Fruit fly (Drosophila melanogaster) whole organism, embryonic: Measurements from ENCODE around the gene PolD2.

Source experiments
- Bteb2 ChIP-seq: fragments of 200-800 bp; sonication (Bioruptor generic); optimal IDR thresholded peaks from 2 replicates; lab custom pipeline; 2016; ENCODE audit warnings: missing biosample characterization, missing genetic modification characterization
- CG10654 ChIP-seq: fragments of 200-800 bp; sonication (Bioruptor generic); optimal IDR thresholded peaks from 2 replicates; lab custom pipeline; 2016; ENCODE audit warnings: missing biosample characterization, missing genetic modification characterization
- CG11085 ChIP-seq: fragments of 200-800 bp; sonication (Bioruptor generic); IDR thresholded peaks from 2 replicates; pipeline ENCODE4 v1.3.6; 2022; ENCODE audit warnings: missing biosample characterization, missing genetic modification characterization
- CG11696 ChIP-seq: fragments of 200-800 bp; sonication (Bioruptor generic); IDR thresholded peaks from 2 replicates; pipeline ENCODE4 v1.3.6; 2022; ENCODE audit warnings: missing biosample characterization, missing genetic modification characterization
- CG12659 ChIP-seq: fragments of 200-800 bp; sonication (Bioruptor generic); optimal IDR thresholded peaks from 3 replicates; lab custom pipeline; 2017; ENCODE audit warnings: mild to moderate bottlenecking, missing biosample characterization, missing genetic modification reagents, missing genetic modification characterization
- CG14667 ChIP-seq: fragments of 200-800 bp; sonication (Bioruptor generic); IDR thresholded peaks from 2 replicates; pipeline ENCODE4 v1.3.6; 2022; ENCODE audit warnings: missing biosample characterization, missing genetic modification characterization
- CG1603 ChIP-seq: fragments of 200-800 bp; sonication (Bioruptor generic); optimal IDR thresholded peaks from 2 replicates; lab custom pipeline; 2019; ENCODE audit warnings: missing biosample characterization, mild to moderate bottlenecking, missing genetic modification characterization, moderate library complexity
- CG16813 ChIP-seq: fragments of 200-800 bp; sonication (Bioruptor generic); IDR thresholded peaks from 3 replicates; pipeline ENCODE4 v1.3.6; 2022; ENCODE audit warnings: missing biosample characterization, missing genetic modification characterization; ENCODE audit not compliant: partially characterized antibody
- CG17328 ChIP-seq: fragments of 200-800 bp; sonication (Bioruptor generic); IDR thresholded peaks from 2 replicates; pipeline ENCODE4 v1.3.6; 2022; ENCODE audit warnings: missing biosample characterization, missing genetic modification characterization
- CG2129 ChIP-seq: fragments of 200-800 bp; sonication (Bioruptor generic); IDR thresholded peaks from 2 replicates; pipeline ENCODE4 v1.3.6; 2022; ENCODE audit warnings: missing biosample characterization, missing genetic modification characterization; ENCODE audit not compliant: partially characterized antibody
- CG30020 ChIP-seq: fragments of 200-800 bp; optimal IDR thresholded peaks from 2 replicates; lab custom pipeline; 2019; ENCODE audit warnings: missing biosample characterization, mild to moderate bottlenecking, missing genetic modification characterization, moderate library complexity
- CG33557 ChIP-seq: fragments of 200-800 bp; sonication (Bioruptor generic); optimal IDR thresholded peaks from 2 replicates; lab custom pipeline; 2019; ENCODE audit warnings: missing biosample characterization, mild to moderate bottlenecking, missing genetic modification characterization, moderate library complexity
- CG4424 ChIP-seq: fragments of 200-800 bp; sonication (Bioruptor generic); optimal IDR thresholded peaks from 3 replicates; lab custom pipeline; 2016; ENCODE audit warnings: missing biosample characterization, missing genetic modification characterization
- CG5953 ChIP-seq: fragments of 200-800 bp; sonication (Bioruptor generic); IDR thresholded peaks from 2 replicates; pipeline ENCODE4 v1.3.6; 2022; ENCODE audit warnings: missing biosample characterization, missing genetic modification characterization
- CG6175 ChIP-seq: fragments of 200-800 bp; sonication (Bioruptor generic); IDR thresholded peaks from 3 replicates; pipeline ENCODE4 v1.3.6; 2022; ENCODE audit warnings: missing biosample characterization, missing genetic modification characterization
- CG7963 ChIP-seq: fragments of 200-800 bp; sonication (Bioruptor generic); IDR thresholded peaks from 3 replicates; pipeline ENCODE4 v1.3.6; 2022; ENCODE audit warnings: missing biosample characterization, missing genetic modification characterization; ENCODE audit not compliant: partially characterized antibody
- CG9797 ChIP-seq: fragments of 200-800 bp; sonication (Bioruptor generic); optimal IDR thresholded peaks from 3 replicates; lab custom pipeline; 2018; ENCODE audit warnings: missing biosample characterization, mild to moderate bottlenecking, missing genetic modification characterization
- Deaf1 ChIP-seq: fragments of 200-800 bp; optimal IDR thresholded peaks from 3 replicates; lab custom pipeline; 2019; ENCODE audit warnings: missing biosample characterization, mild to moderate bottlenecking, missing genetic modification characterization, moderate library complexity
- Doc3 ChIP-seq: fragments of 200-800 bp; sonication (Bioruptor generic); IDR thresholded peaks from 3 replicates; pipeline ENCODE4 v1.3.6; 2022; ENCODE audit warnings: missing biosample characterization, missing genetic modification characterization; ENCODE audit not compliant: partially characterized antibody
- Ets97D ChIP-seq: fragments of 200-800 bp; sonication (Bioruptor generic); optimal IDR thresholded peaks from 3 replicates; lab custom pipeline; 2016; ENCODE audit warnings: missing biosample characterization, missing genetic modification characterization
- H2.0 ChIP-seq: fragments of 200-800 bp; sonication (Bioruptor generic); IDR thresholded peaks from 2 replicates; pipeline ENCODE4 v1.3.6; 2022; ENCODE audit warnings: missing biosample characterization, missing genetic modification characterization
- Mes4 ChIP-seq: fragments of 200-800 bp; sonication (Bioruptor generic); optimal IDR thresholded peaks from 2 replicates; lab custom pipeline; 2016; ENCODE audit warnings: missing biosample characterization, missing genetic modification characterization
- Myb ChIP-seq: fragments of 200-800 bp; sonication (Bioruptor generic); optimal IDR thresholded peaks from 2 replicates; lab custom pipeline; 2016; ENCODE audit warnings: missing biosample characterization, missing genetic modification characterization
- NC2α ChIP-seq: fragments of 200-800 bp; sonication (Bioruptor generic); optimal IDR thresholded peaks from 2 replicates; lab custom pipeline; 2016; ENCODE audit warnings: missing biosample characterization, missing genetic modification characterization
- PHDP ChIP-seq: fragments of 200-800 bp; sonication (Bioruptor generic); optimal IDR thresholded peaks from 3 replicates; lab custom pipeline; 2018; ENCODE audit warnings: missing biosample characterization, mild to moderate bottlenecking, missing genetic modification characterization, moderate library complexity
- Rfx ChIP-seq: fragments of 200-800 bp; sonication (Bioruptor generic); IDR thresholded peaks from 2 replicates; pipeline ENCODE4 v1.3.6; 2022; ENCODE audit warnings: missing biosample characterization, missing genetic modification characterization
- Sin3A ChIP-seq: fragments of >200 bp; optimal IDR thresholded peaks from 2 replicates; lab custom pipeline; 2018
- Taf1 ChIP-seq: fragments of 200-800 bp; sonication (Bioruptor generic); IDR thresholded peaks from 2 replicates; pipeline ENCODE4 v1.3.6; 2022; ENCODE audit warnings: missing biosample characterization, missing genetic modification characterization
- aop ChIP-seq: fragments of 200-800 bp; sonication (Bioruptor generic); IDR thresholded peaks from 2 replicates; pipeline ENCODE4 v1.3.6; 2022; ENCODE audit warnings: missing biosample characterization, missing genetic modification characterization
- br ChIP-seq: fragments of >200 bp; optimal IDR thresholded peaks from 2 replicates; lab custom pipeline; 2017
- bsh ChIP-seq, 2 experiments: fragments of 200-800 bp; sonication (Bioruptor generic); optimal IDR thresholded peaks; 2 replicates each; lab custom pipeline; 2017 to 2018; ENCODE audit warnings: mild to moderate bottlenecking in 2 of 2, missing biosample characterization in 2 of 2, missing genetic modification characterization in 2 of 2, moderate library complexity in 1 of 2
- dm ChIP-seq: fragments of 200-800 bp; sonication (Bioruptor generic); optimal IDR thresholded peaks from 3 replicates; lab custom pipeline; 2016; ENCODE audit warnings: missing biosample characterization, missing genetic modification characterization
- dmrt99B ChIP-seq: fragments of 200-800 bp; sonication (Bioruptor generic); optimal IDR thresholded peaks from 2 replicates; lab custom pipeline; 2018; ENCODE audit warnings: missing biosample characterization, mild to moderate bottlenecking, missing genetic modification characterization, moderate library complexity
- gce ChIP-seq: fragments of 200-800 bp; sonication (Bioruptor generic); IDR thresholded peaks from 3 replicates; pipeline ENCODE4 v1.3.6; 2022; ENCODE audit warnings: missing biosample characterization, missing genetic modification characterization
- gfzf ChIP-seq: fragments of 200-800 bp; sonication (Bioruptor generic); optimal IDR thresholded peaks from 2 replicates; lab custom pipeline; 2016; ENCODE audit warnings: missing biosample characterization, mild to moderate bottlenecking, missing genetic modification characterization, moderate library complexity
- hth ChIP-seq: fragments of >200 bp; optimal IDR thresholded peaks from 2 replicates; lab custom pipeline; 2017; ENCODE audit warnings: inconsistent platforms
- jumu ChIP-seq: fragments of 200-800 bp; sonication (Bioruptor generic); optimal IDR thresholded peaks from 3 replicates; lab custom pipeline; 2016; ENCODE audit warnings: missing biosample characterization, missing genetic modification characterization
- knrl ChIP-seq: fragments of 200-800 bp; sonication (Bioruptor generic); IDR thresholded peaks from 3 replicates; pipeline ENCODE4 v1.3.6; 2022; ENCODE audit warnings: missing biosample characterization, missing genetic modification characterization; ENCODE audit not compliant: partially characterized antibody
- maf-S ChIP-seq: fragments of 200-800 bp; sonication (Bioruptor generic); optimal IDR thresholded peaks from 2 replicates; lab custom pipeline; 2016; ENCODE audit warnings: missing biosample characterization, missing genetic modification characterization
- odd ChIP-seq: fragments of 200-800 bp; sonication (Bioruptor generic); optimal IDR thresholded peaks from 2 replicates; lab custom pipeline; 2017; ENCODE audit warnings: missing biosample characterization, mild to moderate bottlenecking, missing genetic modification characterization
- pb ChIP-seq: fragments of 200-800 bp; sonication (Bioruptor generic); optimal IDR thresholded peaks from 3 replicates; lab custom pipeline; 2016; ENCODE audit warnings: missing biosample characterization, missing genetic modification characterization
- rib ChIP-seq: fragments of 200-800 bp; sonication (Bioruptor generic); IDR thresholded peaks from 2 replicates; pipeline ENCODE4 v1.3.6; 2022; ENCODE audit warnings: missing biosample characterization, missing genetic modification characterization
- sd ChIP-seq: fragments of 200-800 bp; sonication (Bioruptor generic); optimal IDR thresholded peaks from 3 replicates; lab custom pipeline; 2018; ENCODE audit warnings: missing biosample characterization, mild to moderate bottlenecking, missing genetic modification characterization, moderate library complexity
- slou ChIP-seq: fragments of 200-800 bp; sonication (Bioruptor generic); optimal IDR thresholded peaks from 3 replicates; lab custom pipeline; 2016; ENCODE audit warnings: missing biosample characterization, missing genetic modification characterization
- sob ChIP-seq: fragments of 200-800 bp; sonication (Bioruptor generic); IDR thresholded peaks from 2 replicates; pipeline ENCODE4 v1.3.6; 2022; ENCODE audit warnings: missing biosample characterization, missing genetic modification characterization
- ttk ChIP-seq: fragments of 200-800 bp; sonication (Bioruptor generic); IDR thresholded peaks from 2 replicates; pipeline ENCODE4 v2.1.2; 2022; ENCODE audit warnings: missing biosample characterization, missing genetic modification characterization
- usp ChIP-seq: fragments of >200 bp; optimal IDR thresholded peaks from 2 replicates; lab custom pipeline; 2017; ENCODE audit warnings: missing biosample characterization, missing genetic modification characterization
- vvl ChIP-seq: fragments of 200-800 bp; sonication (Bioruptor generic); IDR thresholded peaks from 2 replicates; pipeline ENCODE4 v1.3.6; 2022; ENCODE audit warnings: missing biosample characterization, missing genetic modification characterization
- wek ChIP-seq: fragments of 200-800 bp; sonication (Bioruptor generic); optimal IDR thresholded peaks from 3 replicates; lab custom pipeline; 2018; ENCODE audit warnings: missing biosample characterization, mild to moderate bottlenecking, missing genetic modification characterization, moderate library complexity
- zen ChIP-seq: fragments of 200-800 bp; sonication (Bioruptor generic); optimal IDR thresholded peaks from 3 replicates; lab custom pipeline; 2018; ENCODE audit warnings: missing biosample characterization, mild to moderate bottlenecking, missing genetic modification characterization, moderate library complexity

The PolD2 gene

dm6 chr3L:1746338-1747199, 28.9 kb upstream of the PolD2 start, which contains the start of gene CG13921 (continued):
- no peak for TF ChIP-seq CG7963 (GFP tag; lab: Robert Waterston, UW)
- TF ChIP-seq NC2α (GFP tag; lab: Kevin White, UChicago), result peak; percentile 98
- peak; percentile 95 for TF ChIP-seq wek (GFP tag; lab: Kevin White, UChicago)
- peak; percentile 95 for TF ChIP-seq Ets97D
- TF ChIP-seq odd, result peak; percentile 97
- no peak for TF ChIP-seq CG2129 (GFP tag; lab: Robert Waterston, UW)
- TF ChIP-seq hth (lab: Kevin White, UChicago), result no peak
- no peak for TF ChIP-seq Sin3A (lab: Kevin White, UChicago)
- TF ChIP-seq usp, result no peak
- peak; percentile 99 for TF ChIP-seq CG14667 (GFP tag; lab: Robert Waterston, UW)
- peak; percentile 98 for TF ChIP-seq slou (GFP tag; lab: Kevin White, UChicago)
- TF ChIP-seq knrl (GFP tag; lab: Robert Waterston, UW), result peak; percentile 32; the same call in 1 of the 3 replicates
- TF ChIP-seq CG17328 (GFP tag; lab: Robert Waterston, UW), result peak; percentile 99
- TF ChIP-seq Bteb2 (GFP tag; lab: Kevin White, UChicago), result peak; percentile 98
- TF ChIP-seq CG30020 (tag; lab: Kevin White, UChicago), result peak; percentile 87
- peak; percentile 99 for TF ChIP-seq CG1603 (tag; lab: Kevin White, UChicago)
- peak; percentile 97 for TF ChIP-seq dm (GFP tag; lab: Kevin White, UChicago)
- peak; percentile 99 for TF ChIP-seq maf-S
- TF ChIP-seq CG9797 (GFP tag; lab: Kevin White, UChicago), result peak; percentile 73
- peak; percentile 99 for TF ChIP-seq CG33557 (GFP tag; lab: Kevin White, UChicago)
- TF ChIP-seq pb (GFP tag; lab: Kevin White, UChicago), result peak; percentile 99
- TF ChIP-seq PHDP (tag; lab: Kevin White, UChicago), result peak; percentile 98
- TF ChIP-seq dmrt99B, result peak; percentile 99
- peak; percentile 98 for TF ChIP-seq CG6175
- peak; percentile 86 for TF ChIP-seq Deaf1 (tag; lab: Kevin White, UChicago)
- peak; percentile 97 for TF ChIP-seq rib
- no peak for TF ChIP-seq br (lab: Kevin White, UChicago)
- peak; percentile 39 for TF ChIP-seq gfzf (GFP tag; lab: Kevin White, UChicago)
- peak; percentile 99 for TF ChIP-seq sob (GFP tag; lab: Robert Waterston, UW)
- TF ChIP-seq sd (tag; lab: Kevin White, UChicago), result peak; percentile 91
- TF ChIP-seq CG16813 (GFP tag; lab: Robert Waterston, UW), result no peak
- TF ChIP-seq CG12659 (GFP tag; lab: Kevin White, UChicago), result peak; percentile 98
- TF ChIP-seq Doc3 (GFP tag; lab: Robert Waterston, UW), result no peak
- TF ChIP-seq CG5953 (GFP tag; lab: Robert Waterston, UW), result peak; percentile 99
- peak; percentile 93 for TF ChIP-seq Myb (GFP tag; lab: Kevin White, UChicago)
- peak; percentile 99 for TF ChIP-seq jumu (GFP tag; lab: Kevin White, UChicago)
- TF ChIP-seq zen (tag; lab: Kevin White, UChicago), result peak; percentile 100
- TF ChIP-seq Rfx (GFP tag; lab: Robert Waterston, UW), result peak; percentile 99
- TF ChIP-seq CG11085, result peak; percentile 98
- peak; percentile 98 for TF ChIP-seq Mes4 (GFP tag; lab: Kevin White, UChicago)
- peak; percentile 100 for TF ChIP-seq vvl (GFP tag; lab: Robert Waterston, UW)
- TF ChIP-seq bsh (GFP tag; optimal IDR thresholded peaks at IDR 0.05; lab: Kevin White, UChicago), result peak; percentile 98 to 99
- TF ChIP-seq CG10654 (GFP tag; lab: Kevin White, UChicago), result peak; percentile 99
- TF ChIP-seq ttk (GFP tag; lab: Robert Waterston, UW), result peak; percentile 99
- TF ChIP-seq gce (GFP tag; lab: Robert Waterston, UW), result peak; percentile 98
- TF ChIP-seq Taf1 (GFP tag; lab: Robert Waterston, UW), result peak; percentile 98
- TF ChIP-seq CG11696, result peak; percentile 96
- TF ChIP-seq CG4424, result peak; percentile 100
- peak; percentile 97 for TF ChIP-seq aop (GFP tag; lab: Robert Waterston, UW)
- peak; percentile 99 for TF ChIP-seq H2.0 (GFP tag; lab: Robert Waterston, UW)
